Fruit fly (Drosophila melanogaster) whole organism, embryonic: ENCODE measurements around the gene CG10300.

Experiments
- Bgb ChIP-seq: fragments of 200-800 bp; sonication (Bioruptor generic); IDR thresholded peaks from 2 replicates; pipeline ENCODE4 v1.3.6; 2022; ENCODE audit warnings: missing biosample characterization, missing genetic modification characterization; ENCODE audit not compliant: partially characterized antibody
- Blimp-1 ChIP-seq: fragments of 200-800 bp; sonication (Bioruptor generic); optimal IDR thresholded peaks from 3 replicates; lab custom pipeline; 2018; ENCODE audit warnings: missing biosample characterization, missing genetic modification characterization, mild to moderate bottlenecking, moderate library complexity, missing genetic modification reagents
- CG10147 ChIP-seq: fragments of 200-800 bp; sonication (Bioruptor generic); optimal IDR thresholded peaks from 2 replicates; lab custom pipeline; 2019; ENCODE audit warnings: missing biosample characterization, mild to moderate bottlenecking, missing genetic modification characterization, moderate library complexity
- CG10321 ChIP-seq: fragments of 200-800 bp; sonication (Bioruptor generic); IDR thresholded peaks from 2 replicates; pipeline ENCODE4 v1.3.6; 2022; ENCODE audit warnings: missing biosample characterization, missing genetic modification characterization
- CG10654 ChIP-seq: fragments of 200-800 bp; sonication (Bioruptor generic); optimal IDR thresholded peaks from 2 replicates; lab custom pipeline; 2016; ENCODE audit warnings: missing biosample characterization, missing genetic modification characterization
- CG11398 ChIP-seq: fragments of 200-800 bp; sonication (Bioruptor generic); optimal IDR thresholded peaks from 2 replicates; lab custom pipeline; 2016; ENCODE audit warnings: missing biosample characterization, missing genetic modification characterization
- CG12219 ChIP-seq: fragments of 200-800 bp; sonication (Bioruptor generic); optimal IDR thresholded peaks from 3 replicates; lab custom pipeline; 2018; ENCODE audit warnings: missing biosample characterization, mild to moderate bottlenecking, missing genetic modification characterization
- CG12659 ChIP-seq: fragments of 200-800 bp; sonication (Bioruptor generic); optimal IDR thresholded peaks from 3 replicates; lab custom pipeline; 2017; ENCODE audit warnings: mild to moderate bottlenecking, missing biosample characterization, missing genetic modification reagents, missing genetic modification characterization
- CG14710 ChIP-seq: fragments of 200-800 bp; sonication (Bioruptor generic); optimal IDR thresholded peaks from 3 replicates; lab custom pipeline; 2019; ENCODE audit warnings: missing biosample characterization, mild to moderate bottlenecking, missing genetic modification characterization, moderate library complexity
- CG14860 ChIP-seq: fragments of 200-800 bp; sonication (Bioruptor generic); IDR thresholded peaks from 3 replicates; pipeline ENCODE4 v1.3.6; 2022; ENCODE audit warnings: missing biosample characterization, missing genetic modification characterization; ENCODE audit not compliant: partially characterized antibody
- CG15073 ChIP-seq: fragments of 200-800 bp; sonication (Bioruptor generic); optimal IDR thresholded peaks from 2 replicates; lab custom pipeline; 2016; ENCODE audit warnings: missing biosample characterization, missing genetic modification characterization
- CG15601 ChIP-seq: fragments of 200-800 bp; sonication (Bioruptor generic); optimal IDR thresholded peaks from 3 replicates; lab custom pipeline; 2019; ENCODE audit warnings: missing biosample characterization, mild to moderate bottlenecking, missing genetic modification characterization, moderate library complexity
- CG1603 ChIP-seq: fragments of 200-800 bp; sonication (Bioruptor generic); optimal IDR thresholded peaks from 2 replicates; lab custom pipeline; 2019; ENCODE audit warnings: missing biosample characterization, mild to moderate bottlenecking, missing genetic modification characterization, moderate library complexity
- CG16813 ChIP-seq: fragments of 200-800 bp; sonication (Bioruptor generic); IDR thresholded peaks from 3 replicates; pipeline ENCODE4 v1.3.6; 2022; ENCODE audit warnings: missing biosample characterization, missing genetic modification characterization; ENCODE audit not compliant: partially characterized antibody
- CG17361 ChIP-seq: fragments of 200-800 bp; sonication (Bioruptor generic); IDR thresholded peaks from 3 replicates; pipeline ENCODE4 v1.3.6; 2022; ENCODE audit warnings: missing biosample characterization, missing genetic modification characterization
- CG1792 ChIP-seq: fragments of 200-800 bp; sonication (Bioruptor generic); optimal IDR thresholded peaks from 2 replicates; lab custom pipeline; 2016; ENCODE audit warnings: missing biosample characterization, missing genetic modification characterization
- CG2712 ChIP-seq: fragments of 200-800 bp; optimal IDR thresholded peaks from 3 replicates; lab custom pipeline; 2019; ENCODE audit warnings: missing biosample characterization, mild to moderate bottlenecking, missing genetic modification characterization, moderate library complexity
- CG31365 ChIP-seq: fragments of 200-800 bp; sonication (Bioruptor generic); optimal IDR thresholded peaks from 2 replicates; lab custom pipeline; 2018; ENCODE audit warnings: missing biosample characterization, mild to moderate bottlenecking, missing genetic modification characterization
- CG4360 ChIP-seq: fragments of 200-800 bp; sonication (Bioruptor generic); IDR thresholded peaks from 2 replicates; pipeline ENCODE4 v1.3.6; 2022; ENCODE audit warnings: missing biosample characterization, missing genetic modification characterization
- CG4730 ChIP-seq: fragments of 200-800 bp; sonication (Bioruptor generic); IDR thresholded peaks from 2 replicates; pipeline ENCODE4 v1.3.6; 2022; ENCODE audit warnings: missing biosample characterization, missing genetic modification characterization
- CG6683 ChIP-seq: fragments of 200-800 bp; sonication (Bioruptor generic); optimal IDR thresholded peaks from 2 replicates; lab custom pipeline; 2017; ENCODE audit warnings: missing biosample characterization, mild to moderate bottlenecking, missing genetic modification characterization, missing genetic modification reagents
- CG6791 ChIP-seq: fragments of 200-800 bp; sonication (Bioruptor generic); IDR thresholded peaks from 3 replicates; pipeline ENCODE4 v1.3.6; 2022; ENCODE audit warnings: missing biosample characterization, missing genetic modification characterization; ENCODE audit not compliant: partially characterized antibody
- Dbx ChIP-seq: fragments of 200-800 bp; sonication (Bioruptor generic); IDR thresholded peaks from 3 replicates; pipeline ENCODE4 v1.3.6; 2022; ENCODE audit warnings: missing biosample characterization, missing genetic modification characterization
- Dek ChIP-seq: fragments of 200-800 bp; sonication (Bioruptor generic); optimal IDR thresholded peaks from 3 replicates; lab custom pipeline; 2019; ENCODE audit warnings: missing biosample characterization, mild to moderate bottlenecking, missing genetic modification characterization, moderate library complexity
- Drgx ChIP-seq: fragments of 200-800 bp; sonication (Bioruptor generic); IDR thresholded peaks from 2 replicates; pipeline ENCODE4 v1.3.6; 2022; ENCODE audit warnings: missing biosample characterization, missing genetic modification characterization
- HLH3B ChIP-seq: fragments of 200-800 bp; sonication (Bioruptor generic); IDR thresholded peaks from 2 replicates; pipeline ENCODE4 v1.3.6; 2022; ENCODE audit warnings: missing biosample characterization, missing genetic modification characterization
- HLHmδ ChIP-seq: fragments of 200-800 bp; sonication (Bioruptor generic); optimal IDR thresholded peaks from 2 replicates; lab custom pipeline; 2018; ENCODE audit warnings: missing biosample characterization, mild to moderate bottlenecking, missing genetic modification characterization, moderate library complexity
- Meics ChIP-seq: fragments of 200-800 bp; sonication (Bioruptor generic); optimal IDR thresholded peaks from 2 replicates; lab custom pipeline; 2017; ENCODE audit warnings: missing biosample characterization, mild to moderate bottlenecking, missing genetic modification characterization
- Sox100B ChIP-seq: fragments of 200-800 bp; sonication (Bioruptor generic); optimal IDR thresholded peaks from 3 replicates; lab custom pipeline; 2018; ENCODE audit warnings: missing biosample characterization, mild to moderate bottlenecking, missing genetic modification characterization
- ara ChIP-seq: fragments of 200-800 bp; sonication (Bioruptor generic); IDR thresholded peaks from 2 replicates; pipeline ENCODE4 v1.3.6; 2022; ENCODE audit warnings: missing biosample characterization, missing genetic modification characterization
- cato ChIP-seq: fragments of 200-800 bp; sonication (Bioruptor generic); optimal IDR thresholded peaks from 2 replicates; lab custom pipeline; 2016; ENCODE audit warnings: missing biosample characterization, missing genetic modification characterization, borderline replicate concordance
- cwo ChIP-seq: fragments of 200-800 bp; sonication (Bioruptor generic); optimal IDR thresholded peaks from 3 replicates; lab custom pipeline; 2017; ENCODE audit warnings: missing biosample characterization, missing genetic modification characterization, mild to moderate bottlenecking, moderate library complexity, missing genetic modification reagents
- eyg ChIP-seq: fragments of 200-800 bp; sonication (Bioruptor generic); optimal IDR thresholded peaks from 3 replicates; lab custom pipeline; 2016; ENCODE audit warnings: missing biosample characterization, missing genetic modification characterization
- gce ChIP-seq: fragments of 200-800 bp; sonication (Bioruptor generic); IDR thresholded peaks from 3 replicates; pipeline ENCODE4 v1.3.6; 2022; ENCODE audit warnings: missing biosample characterization, missing genetic modification characterization
- grau ChIP-seq: fragments of 200-800 bp; optimal IDR thresholded peaks from 3 replicates; lab custom pipeline; 2019; ENCODE audit warnings: missing biosample characterization, mild to moderate bottlenecking, missing genetic modification characterization, moderate library complexity
- gt ChIP-seq: fragments of 200-800 bp; sonication (Bioruptor generic); IDR thresholded peaks from 2 replicates; pipeline ENCODE4 v1.3.6; 2022; ENCODE audit warnings: missing biosample characterization, missing genetic modification characterization
- pfk ChIP-seq: fragments of 200-800 bp; sonication (Bioruptor generic); optimal IDR thresholded peaks from 2 replicates; lab custom pipeline; 2018; ENCODE audit warnings: missing biosample characterization, mild to moderate bottlenecking, missing genetic modification characterization, moderate library complexity
- ranshi ChIP-seq: fragments of 200-800 bp; sonication (Bioruptor generic); IDR thresholded peaks from 2 replicates; pipeline ENCODE4 v1.3.6; 2022; ENCODE audit warnings: missing biosample characterization, missing genetic modification characterization
- sc ChIP-seq, 3 experiments: fragments of >200 bp in 2 of 3; fragments of 200-800 bp in 1 of 3; sonication (Bioruptor generic) in 1 of 3; optimal IDR thresholded peaks; 2 replicates in 2 of 3; 3 replicates in 1 of 3; lab custom pipeline; 2017; ENCODE audit warnings: mild to moderate bottlenecking in 1 of 3, missing biosample characterization in 1 of 3, missing genetic modification characterization in 1 of 3, missing genetic modification reagents in 1 of 3
- sens ChIP-seq: fragments of 200-800 bp; sonication (Bioruptor generic); peaks from one replicate; lab custom pipeline; 2016; ENCODE audit warnings: missing biosample characterization, missing genetic modification characterization
- seq ChIP-seq: fragments of 200-800 bp; sonication (Bioruptor generic); IDR thresholded peaks from 2 replicates; pipeline ENCODE4 v1.3.6; 2022; ENCODE audit warnings: missing biosample characterization, missing genetic modification characterization
- sim ChIP-seq: fragments of 200-800 bp; sonication (Bioruptor generic); IDR thresholded peaks from 2 replicates; pipeline ENCODE4 v1.3.6; 2022; ENCODE audit warnings: missing biosample characterization, missing genetic modification characterization
- slbo ChIP-seq: fragments of 200-800 bp; sonication (Bioruptor generic); IDR thresholded peaks from 2 replicates; pipeline ENCODE4 v1.3.6; 2022; ENCODE audit warnings: missing biosample characterization, missing genetic modification characterization
- slp2 ChIP-seq: fragments of 200-800 bp; sonication (Bioruptor generic); optimal IDR thresholded peaks from 2 replicates; lab custom pipeline; 2016; ENCODE audit warnings: missing biosample characterization, missing genetic modification characterization
- sqz ChIP-seq: fragments of 200-800 bp; sonication (Bioruptor generic); optimal IDR thresholded peaks from 3 replicates; lab custom pipeline; 2018; ENCODE audit warnings: missing biosample characterization, mild to moderate bottlenecking, missing genetic modification characterization
- sug ChIP-seq: fragments of 200-800 bp; optimal IDR thresholded peaks from 2 replicates; lab custom pipeline; 2019; ENCODE audit warnings: missing biosample characterization, mild to moderate bottlenecking, missing genetic modification characterization, moderate library complexity
- ttk ChIP-seq: fragments of 200-800 bp; sonication (Bioruptor generic); IDR thresholded peaks from 2 replicates; pipeline ENCODE4 v2.1.2; 2022; ENCODE audit warnings: missing biosample characterization, missing genetic modification characterization
- zfh1 ChIP-seq: fragments of 200-800 bp; sonication (Bioruptor generic); IDR thresholded peaks from 3 replicates; pipeline ENCODE4 v1.3.6; 2022; ENCODE audit warnings: missing biosample characterization, missing genetic modification characterization

CG10300 gene

dm6 chr3R:23723381-23724034, 12.2 kb downstream of the CG10300 start (continued):
- TF ChIP-seq CG12219 = peak; percentile 14
- no peak for TF ChIP-seq sc (optimal IDR thresholded peaks at IDR 0.05; lab: Kevin White, UChicago)
- peak; percentile 43 for TF ChIP-seq sc (GFP tag; optimal IDR thresholded peaks at IDR 0.05; lab: Kevin White, UChicago)
- TF ChIP-seq ranshi (GFP tag; lab: Robert Waterston, UW) = peak; percentile 61; the same call in 1 of the 2 replicates
- TF ChIP-seq ara = peak; percentile 77
- TF ChIP-seq eyg (GFP tag; lab: Kevin White, UChicago) = peak; percentile 75
- peak; percentile 73 for TF ChIP-seq cwo (GFP tag; lab: Kevin White, UChicago)
- TF ChIP-seq HLHmδ (GFP tag; lab: Kevin White, UChicago) = peak; percentile 36
- TF ChIP-seq gt (GFP tag; lab: Robert Waterston, UW) = no peak
- TF ChIP-seq seq (GFP tag; lab: Robert Waterston, UW) = peak; percentile 38; the same call in 1 of the 2 replicates
- peak; percentile 51 for TF ChIP-seq CG10321 (GFP tag; lab: Robert Waterston, UW)
- TF ChIP-seq CG2712 (tag; lab: Kevin White, UChicago) = peak; percentile 48
- no peak for TF ChIP-seq CG14860
- TF ChIP-seq CG12659 (GFP tag; lab: Kevin White, UChicago) = no peak
- TF ChIP-seq CG10147 = no peak
- TF ChIP-seq slp2 (GFP tag; lab: Kevin White, UChicago) = peak; percentile 56
- TF ChIP-seq zfh1 (GFP tag; lab: Robert Waterston, UW) = peak; percentile 77
- TF ChIP-seq HLH3B = peak; percentile 82; the same call in 1 of the 2 replicates
- peak; percentile 56; the same call in 1 of the 2 replicates for TF ChIP-seq Drgx (GFP tag; lab: Robert Waterston, UW)
- TF ChIP-seq Bgb (GFP tag; lab: Robert Waterston, UW) = peak; percentile 49; the same call in 1 of the 2 replicates
- peak; percentile 93 for TF ChIP-seq sens (GFP tag; lab: Kevin White, UChicago)
- TF ChIP-seq cato (GFP tag; lab: Kevin White, UChicago) = no peak
- TF ChIP-seq sim = peak; percentile 72
- TF ChIP-seq CG14710 = peak; percentile 20
- TF ChIP-seq Dek (tag; lab: Kevin White, UChicago) = no peak
- TF ChIP-seq CG31365 = peak; percentile 82
- peak; percentile 42 for TF ChIP-seq CG1603 (tag; lab: Kevin White, UChicago)
- TF ChIP-seq CG11398 (GFP tag; lab: Kevin White, UChicago) = peak; percentile 54
- TF ChIP-seq gce = peak; percentile 91
- peak; percentile 49 for TF ChIP-seq sqz (GFP tag; lab: Kevin White, UChicago)
- TF ChIP-seq CG6683 (GFP tag; lab: Kevin White, UChicago) = peak; percentile 78
- TF ChIP-seq Sox100B (GFP tag; lab: Kevin White, UChicago) = peak; percentile 64
- no peak for TF ChIP-seq CG1792
- peak; percentile 68 for TF ChIP-seq Meics (GFP tag; lab: Kevin White, UChicago)
- peak; percentile 60 for TF ChIP-seq CG15601 (tag; lab: Kevin White, UChicago)
- TF ChIP-seq ttk (GFP tag; lab: Robert Waterston, UW) = peak; percentile 36; the same call in 1 of the 2 replicates
- no peak for TF ChIP-seq grau (tag; lab: Kevin White, UChicago)
- no peak for TF ChIP-seq CG6791 (GFP tag; lab: Robert Waterston, UW)
- peak; percentile 17; the same call in 1 of the 2 replicates for TF ChIP-seq CG4730 (GFP tag; lab: Robert Waterston, UW)
- TF ChIP-seq sug (tag; lab: Kevin White, UChicago) = peak; percentile 17
- peak; percentile 75 for TF ChIP-seq Blimp-1
- TF ChIP-seq CG15073 (GFP tag; lab: Kevin White, UChicago) = no peak
- TF ChIP-seq pfk (GFP tag; lab: Kevin White, UChicago) = peak; percentile 43
- TF ChIP-seq Dbx (GFP tag; lab: Robert Waterston, UW) = peak; percentile 78; the same call in 2 of the 3 replicates
- TF ChIP-seq CG10654 (GFP tag; lab: Kevin White, UChicago) = no peak
- no peak for TF ChIP-seq slbo (GFP tag; lab: Robert Waterston, UW)
- peak; percentile 69 for TF ChIP-seq CG4360 (GFP tag; lab: Robert Waterston, UW)
- TF ChIP-seq CG16813 (GFP tag; lab: Robert Waterston, UW) = no peak
- no peak for TF ChIP-seq CG17361
